Worm (Caenorhabditis elegans) whole organism, L3 larva: Measurements from ENCODE around the gene B0462.4.
"Not testable (repeated sequence)": the region's sequence is repeated elsewhere in the genome, so short reads cannot be mapped to it uniquely, and the experiment has no call there.

Source experiments
- R02D3.7 ChIP-seq: fragments of 150-350 bp; optimal IDR thresholded peaks from 2 replicates; lab custom pipeline; 2014; ENCODE audit warnings: missing biosample characterization, missing genetic modification characterization
- aly-2 ChIP-seq: fragments of 150-350 bp; optimal IDR thresholded peaks from 2 replicates; lab custom pipeline; 2014; ENCODE audit warnings: missing biosample characterization, missing genetic modification characterization
- ama-1 ChIP-seq: fragments of 150-350 bp; optimal IDR thresholded peaks from 2 replicates; lab custom pipeline; 2018
- ceh-16 ChIP-seq: sonication (generic microtip); optimal IDR thresholded peaks from 2 replicates; lab custom pipeline; 2017; ENCODE audit warnings: missing biosample characterization, missing genetic modification characterization
- ceh-28 ChIP-seq: fragments of 150-350 bp; optimal IDR thresholded peaks from 2 replicates; lab custom pipeline; 2014; ENCODE audit warnings: missing biosample characterization, missing genetic modification reagents, missing genetic modification characterization
- ceh-82 ChIP-seq: fragments of 150-350 bp; optimal IDR thresholded peaks from 2 replicates; lab custom pipeline; 2014; ENCODE audit warnings: missing biosample characterization, missing genetic modification characterization
- ceh-9 ChIP-seq: sonication (generic microtip); optimal IDR thresholded peaks from 2 replicates; lab custom pipeline; 2018; ENCODE audit warnings: missing biosample characterization, missing genetic modification characterization
- egl-5 ChIP-seq: fragments of 150-350 bp; optimal IDR thresholded peaks from 2 replicates; lab custom pipeline; 2017; ENCODE audit warnings: missing biosample characterization, missing genetic modification reagents, missing genetic modification characterization, inconsistent platforms
- elt-1 ChIP-seq: fragments of 150-350 bp; optimal IDR thresholded peaks from 2 replicates; lab custom pipeline; 2014; ENCODE audit warnings: missing biosample characterization, missing genetic modification characterization
- elt-3 ChIP-seq, 3 experiments: fragments of 150-350 bp in 1 of 3; sonication (generic microtip) in 2 of 3; optimal IDR thresholded peaks; 2 replicates in 2 of 3; 4 replicates in 1 of 3; lab custom pipeline; 2014 to 2017; ENCODE audit warnings: missing biosample characterization in 3 of 3, missing genetic modification characterization in 3 of 3
- eor-1 ChIP-seq, 2 experiments: fragments of 150-350 bp; optimal IDR thresholded peaks; 2 replicates each; lab custom pipeline; 2014 to 2018; ENCODE audit warnings: missing biosample characterization in 2 of 2, missing genetic modification characterization in 2 of 2
- fkh-10 ChIP-seq: sonication (generic microtip); optimal IDR thresholded peaks from 2 replicates; lab custom pipeline; 2017; ENCODE audit warnings: missing biosample characterization, missing genetic modification reagents, missing genetic modification characterization
- fkh-2 ChIP-seq: fragments of 150-350 bp; optimal IDR thresholded peaks from 2 replicates; lab custom pipeline; 2014; ENCODE audit warnings: missing biosample characterization, missing genetic modification reagents, missing genetic modification characterization
- fos-1 ChIP-seq: fragments of 150-350 bp; optimal IDR thresholded peaks from 2 replicates; lab custom pipeline; 2014; ENCODE audit warnings: missing biosample characterization, missing genetic modification characterization
- hmg-11 ChIP-seq: sonication (generic microtip); optimal IDR thresholded peaks from 2 replicates; lab custom pipeline; 2016; ENCODE audit warnings: missing genetic modification characterization, missing compliant biosample characterization
- jun-1 ChIP-seq: fragments of 150-350 bp; optimal IDR thresholded peaks from 2 replicates; lab custom pipeline; 2014; ENCODE audit warnings: missing biosample characterization, missing genetic modification reagents, missing genetic modification characterization
- lin-15B ChIP-seq: fragments of 150-350 bp; optimal IDR thresholded peaks from 2 replicates; lab custom pipeline; 2014; ENCODE audit warnings: missing biosample characterization, missing genetic modification characterization
- lsy-12 ChIP-seq: sonication (generic microtip); optimal IDR thresholded peaks from 2 replicates; lab custom pipeline; 2016; ENCODE audit warnings: mild to moderate bottlenecking, missing genetic modification characterization, missing compliant biosample characterization
- nfya-1 ChIP-seq: sonication (generic microtip); optimal IDR thresholded peaks from 2 replicates; lab custom pipeline; 2017; ENCODE audit warnings: missing genetic modification characterization, mild to moderate bottlenecking, missing compliant biosample characterization, antibody characterized with exemption, moderate library complexity; ENCODE audit not compliant: insufficient read depth
- nhr-11 ChIP-seq: fragments of 150-350 bp; optimal IDR thresholded peaks from 2 replicates; lab custom pipeline; 2014; ENCODE audit warnings: missing biosample characterization, missing genetic modification characterization
- nhr-12 ChIP-seq: fragments of 150-350 bp; optimal IDR thresholded peaks from 2 replicates; lab custom pipeline; 2014; ENCODE audit warnings: missing biosample characterization, missing genetic modification characterization
- nhr-23 ChIP-seq: fragments of 150-350 bp; optimal IDR thresholded peaks from 2 replicates; lab custom pipeline; 2014; ENCODE audit warnings: missing biosample characterization, missing genetic modification reagents, missing genetic modification characterization
- nhr-28 ChIP-seq: fragments of 150-350 bp; optimal IDR thresholded peaks from 2 replicates; lab custom pipeline; 2014; ENCODE audit warnings: missing biosample characterization, missing genetic modification characterization
- nhr-67 ChIP-seq: fragments of 150-350 bp; optimal IDR thresholded peaks from 2 replicates; lab custom pipeline; 2014; ENCODE audit warnings: missing biosample characterization, missing genetic modification characterization
- pha-4 ChIP-seq: fragments of 150-350 bp; optimal IDR thresholded peaks from 2 replicates; lab custom pipeline; 2014; ENCODE audit warnings: missing biosample characterization, missing genetic modification reagents, missing genetic modification characterization
- pqm-1 ChIP-seq: fragments of 150-350 bp; optimal IDR thresholded peaks from 2 replicates; lab custom pipeline; 2017; ENCODE audit warnings: missing biosample characterization, missing genetic modification characterization, inconsistent platforms
- sea-2 ChIP-seq: fragments of 150-350 bp; sonication (generic microtip); optimal IDR thresholded peaks from 4 replicates; lab custom pipeline; 2014; ENCODE audit warnings: missing biosample characterization, missing genetic modification reagents, missing genetic modification characterization
- skn-1 ChIP-seq: fragments of 150-350 bp; optimal IDR thresholded peaks from 2 replicates; lab custom pipeline; 2014; ENCODE audit warnings: missing biosample characterization, missing genetic modification characterization
- snpc-4 ChIP-seq: fragments of 150-350 bp; optimal IDR thresholded peaks from 2 replicates; lab custom pipeline; 2014; ENCODE audit warnings: missing biosample characterization, missing genetic modification characterization
- unc-39 ChIP-seq: sonication (generic microtip); optimal IDR thresholded peaks from 4 replicates; lab custom pipeline; 2017; ENCODE audit warnings: missing biosample characterization, missing genetic modification characterization
- zag-1 ChIP-seq: fragments of 150-350 bp; optimal IDR thresholded peaks from 2 replicates; lab custom pipeline; 2014; ENCODE audit warnings: missing biosample characterization, missing genetic modification characterization
- ztf-11 ChIP-seq: fragments of 150-350 bp; optimal IDR thresholded peaks from 2 replicates; lab custom pipeline; 2014; ENCODE audit warnings: missing biosample characterization, missing genetic modification characterization
- ztf-4 ChIP-seq: fragments of 150-350 bp; optimal IDR thresholded peaks from 2 replicates; lab custom pipeline; 2014; ENCODE audit warnings: missing biosample characterization, missing genetic modification characterization

B0462.4 gene

DNA sequence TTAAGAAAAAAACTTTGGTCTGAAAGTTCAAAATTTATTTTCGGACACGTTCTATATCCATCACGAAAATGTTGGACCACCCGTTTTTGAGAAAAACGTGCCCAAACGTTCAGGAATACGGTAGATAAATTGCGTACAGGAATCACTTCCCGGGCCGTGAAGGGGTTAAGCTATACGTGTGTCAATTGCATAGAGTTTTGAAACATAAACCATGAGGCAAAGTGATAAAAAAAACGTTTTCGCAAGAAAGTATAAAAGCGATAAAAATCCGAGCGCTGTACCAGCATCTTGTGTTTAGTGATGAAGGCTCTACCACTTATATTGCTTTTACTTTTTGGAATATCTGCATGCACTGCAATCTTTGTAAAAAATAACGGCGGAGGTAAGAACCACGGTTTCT, 28.6 kb downstream of the B0462.4 start, which contains the start of gene Y51A2A.6:
Y51A2A.6 (plus strand) TSS at position 301 of the 400 bp plus-strand sequence.
- TF ChIP-seq skn-1 (tag; lab: Kevin White, UChicago); fkh-10 (GFP tag; lab: Kevin White, UChicago); aly-2 (tag; lab: Kevin White, UChicago): not testable (repeated sequence)

- TF ChIP-seq pha-4 (tag; lab: Kevin White, UChicago): no peak
- TF ChIP-seq nhr-11: no peak
- TF ChIP-seq nhr-67 (tag; lab: Kevin White, UChicago): no peak
- no peak for TF ChIP-seq eor-1 (tag; optimal IDR thresholded peaks at IDR 0.05; lab: Kevin White, UChicago)
- TF ChIP-seq egl-5 (tag; lab: Kevin White, UChicago): no peak
- TF ChIP-seq fos-1: no peak
- TF ChIP-seq elt-1 (tag; lab: Kevin White, UChicago): no peak
- no peak for TF ChIP-seq lin-15B (tag; lab: Kevin White, UChicago)
- TF ChIP-seq elt-3 (tag; optimal IDR thresholded peaks at IDR 0.05; lab: Kevin White, UChicago): no peak
- no peak for TF ChIP-seq nhr-28 (tag; lab: Kevin White, UChicago)
- TF ChIP-seq ztf-4 (tag; lab: Kevin White, UChicago): no peak
- TF ChIP-seq jun-1: no peak
- TF ChIP-seq ceh-16 (tag; lab: Kevin White, UChicago): no peak
- no peak for TF ChIP-seq ceh-28 (tag; lab: Kevin White, UChicago)
These were observed 31.7 kb downstream of the B0462.4 start for ce11 chrV:18299313-18299712.

DNA sequence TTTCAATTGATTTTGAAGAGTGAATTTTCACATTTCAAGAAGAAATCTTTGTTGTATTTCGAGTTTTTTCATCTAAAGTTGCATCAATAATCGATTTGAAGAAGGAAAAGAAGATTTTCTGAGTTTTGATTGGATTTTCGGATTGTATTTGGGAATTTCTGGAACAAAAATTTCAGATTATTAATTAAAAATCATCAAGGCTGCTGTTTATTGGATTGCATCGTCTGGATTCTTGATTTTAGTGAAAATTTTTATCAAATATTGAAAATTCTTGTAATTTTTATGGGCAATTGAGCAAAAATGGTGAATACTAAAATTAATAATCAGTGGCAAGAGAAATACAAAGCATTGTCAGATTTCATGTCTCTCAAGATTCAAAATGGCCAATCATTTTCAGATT, 32.5 kb downstream of the B0462.4 start, which contains the start of gene Y51A2A.5:
Y51A2A.5 (plus strand) TSS at position 301 of the 400 bp plus-strand sequence.
- TF ChIP-seq zag-1: no peak
- no peak for TF ChIP-seq nhr-23 (tag; lab: Kevin White, UChicago)

DNA sequence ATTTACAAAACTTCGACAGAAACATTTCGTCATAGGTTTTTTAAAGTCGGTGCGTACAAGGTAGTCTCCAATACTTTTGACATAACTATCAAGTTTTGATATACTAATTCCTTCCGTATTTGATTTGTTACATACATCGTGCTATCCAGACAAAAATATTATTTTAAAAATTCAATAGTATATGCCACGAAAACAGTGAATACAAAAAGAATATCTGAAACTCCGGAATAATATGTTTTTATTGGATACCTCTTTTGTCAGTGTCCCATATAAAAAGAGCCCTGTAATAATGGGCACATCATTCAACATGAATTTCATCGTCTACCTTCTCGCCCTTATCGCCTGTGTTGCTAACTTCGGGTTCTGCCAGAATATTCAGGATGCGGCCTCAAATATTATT, 38.7 kb downstream of the B0462.4 start, which contains the start of gene Y51A2A.12:
Y51A2A.12 (plus strand) TSS at position 301 of the 400 bp plus-strand sequence.
- no peak for TF ChIP-seq ceh-82 (tag; lab: Kevin White, UChicago)

DNA sequence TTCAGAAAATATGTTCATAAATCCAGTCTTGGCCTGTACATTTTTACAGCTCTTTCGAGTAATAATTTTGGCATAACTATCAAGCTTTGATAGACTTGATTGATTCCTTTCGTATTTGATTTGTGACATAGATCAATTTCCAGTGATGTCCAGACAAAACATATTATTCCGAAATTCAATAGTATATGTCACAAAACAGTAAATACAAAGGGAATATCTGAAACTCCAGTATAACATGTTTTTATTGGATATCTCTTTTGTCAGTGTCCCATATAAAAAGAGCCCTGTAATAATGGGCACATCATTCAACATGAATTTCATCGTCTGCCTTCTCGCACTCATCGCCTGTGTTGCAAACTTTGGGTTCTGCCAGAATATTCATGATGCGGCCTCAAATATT, 40.3 kb downstream of the B0462.4 start, which contains the start of gene Y51A2A.4:
Y51A2A.4 (plus strand) TSS at position 301 of the 400 bp plus-strand sequence.
- TF ChIP-seq ceh-28 (tag; lab: Kevin White, UChicago) (no peak), snpc-4 (no peak), aly-2 (tag; lab: Kevin White, UChicago) (no peak), nhr-28 (tag; lab: Kevin White, UChicago) (no peak), lin-15B (tag; lab: Kevin White, UChicago) (no peak), ztf-11 (tag; lab: Kevin White, UChicago) (no peak), R02D3.7 (tag; lab: Kevin White, UChicago) (no peak), ceh-9 (tag; lab: Kevin White, UChicago) (no peak), fkh-10 (GFP tag; lab: Kevin White, UChicago) (no peak), pha-4 (tag; lab: Kevin White, UChicago) (no peak), nhr-11 (no peak), nhr-67 (tag; lab: Kevin White, UChicago) (no peak), eor-1 (tag; optimal IDR thresholded peaks at IDR 0.05; lab: Kevin White, UChicago) (no peak), egl-5 (tag; lab: Kevin White, UChicago) (no peak), ceh-82 (tag; lab: Kevin White, UChicago) (no peak), lsy-12 (tag; lab: Kevin White, UChicago) (no peak)
- TF ChIP-seq, all 47 proteins: peak for 0

DNA sequence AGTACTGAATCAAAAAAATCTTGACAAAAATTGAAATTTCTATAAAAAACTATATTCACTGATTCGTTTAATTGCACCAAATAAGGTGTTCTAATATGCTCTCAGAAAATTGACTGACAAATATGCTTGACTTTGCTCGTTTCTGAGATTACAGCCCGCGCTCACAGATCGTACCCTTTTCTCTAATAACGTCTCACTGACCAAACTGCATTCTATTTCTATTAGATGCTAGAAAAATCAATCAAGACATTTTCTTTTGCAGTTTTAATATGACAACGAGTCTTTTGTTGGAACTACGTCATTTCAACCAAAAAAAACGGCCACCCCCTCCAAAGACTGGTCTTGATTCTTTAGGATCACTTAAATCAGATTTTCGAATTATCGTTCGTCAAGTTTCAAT, 48.4 kb downstream of the B0462.4 start, which contains the start of gene clec-247:
clec-247 (plus strand) TSS at position 301 of the 400 bp plus-strand sequence.
- TF ChIP-seq fkh-2: no peak
- no peak for TF ChIP-seq lin-15B (tag; lab: Kevin White, UChicago)
- no peak for TF ChIP-seq skn-1 (tag; lab: Kevin White, UChicago)
- TF ChIP-seq hmg-11 (tag; lab: Kevin White, UChicago): no peak
- TF ChIP-seq sea-2 (GFP tag; lab: Kevin White, UChicago): no peak
- TF ChIP-seq nhr-11: no peak
- TF ChIP-seq pqm-1: no peak
- TF ChIP-seq lsy-12 (tag; lab: Kevin White, UChicago): no peak
- TF ChIP-seq jun-1: no peak

DNA sequence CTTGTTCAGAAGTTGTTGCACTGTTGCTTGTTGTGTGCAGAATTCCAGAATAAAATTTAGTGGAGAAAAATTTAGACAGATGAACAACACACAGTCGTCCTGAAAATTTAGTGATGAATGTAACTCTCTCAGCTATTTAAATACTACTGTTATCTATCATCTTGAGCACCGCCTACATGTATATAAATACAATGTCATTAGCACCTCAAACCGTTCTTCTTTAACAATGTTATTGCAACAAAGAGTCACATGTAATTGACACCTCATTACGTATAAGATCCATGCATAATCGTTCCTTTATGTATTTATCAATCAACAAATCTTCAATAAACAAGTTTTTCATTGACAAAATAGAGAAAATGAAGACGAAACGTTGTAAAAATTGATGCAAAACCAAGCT, 50.2 kb downstream of the B0462.4 start, which contains the start of gene Y51A2A.16:
Y51A2A.16 (minus strand) TSS at position 101 of the 400 bp plus-strand sequence.
- TF ChIP-seq nhr-12 (tag; lab: Kevin White, UChicago) (no peak), elt-1 (tag; lab: Kevin White, UChicago) (no peak), nfya-1 (tag; lab: Kevin White, UChicago) (no peak), elt-3 (tag; optimal IDR thresholded peaks at IDR 0.05; lab: Kevin White, UChicago) (no peak), jun-1 (no peak), snpc-4 (no peak), ama-1 (no peak), R02D3.7 (tag; lab: Kevin White, UChicago) (no peak), unc-39 (no peak), lin-15B (tag; lab: Kevin White, UChicago) (no peak), fkh-10 (GFP tag; lab: Kevin White, UChicago) (no peak), sea-2 (GFP tag; lab: Kevin White, UChicago) (no peak)
- TF ChIP-seq, all 47 proteins: peak for 0
